Worm (Caenorhabditis elegans): Measurements from ENCODE around the gene M163.21.

Gene M163.21

ce11 chrX:14508823-14509259 lies 42.2 kb downstream of the M163.21 start (continued):
- TF ChIP-seq nhr-48 (tag; optimal IDR thresholded peaks at IDR 0.05): peak; percentile 39
- TF ChIP-seq dmd-6 (GFP tag; IDR thresholded peaks at IDR 0.05): peak; percentile 74
- TF ChIP-seq egl-27 (tag; optimal IDR thresholded peaks at IDR 0.05): no peak
- no peak for TF ChIP-seq lin-13 (GFP tag; optimal IDR thresholded peaks at IDR 0.05)
- TF ChIP-seq Y105C5A.15 (GFP tag; IDR thresholded peaks at IDR 0.05): no peak
- TF ChIP-seq hlh-30 (tag; optimal IDR thresholded peaks at IDR 0.05; ENCODE audit: insufficient read depth): peak; percentile 69
- TF ChIP-seq ceh-28 (tag; optimal IDR thresholded peaks at IDR 0.05): no peak
- TF ChIP-seq nhr-28 (tag; optimal IDR thresholded peaks at IDR 0.05): peak; percentile 89
- TF ChIP-seq snpc-1.2 (GFP tag; IDR thresholded peaks at IDR 0.05): no peak
- no peak for TF ChIP-seq php-3 (GFP tag; IDR thresholded peaks at IDR 0.05)
- TF ChIP-seq lin-39 (tag; optimal IDR thresholded peaks at IDR 0.05): no peak
- TF ChIP-seq ama-1 (optimal IDR thresholded peaks at IDR 0.05): no peak
- peak; percentile 70 for TF ChIP-seq mxl-3 (GFP tag; optimal IDR thresholded peaks at IDR 0.05)
- no peak for TF ChIP-seq zip-11 (GFP tag; IDR thresholded peaks at IDR 0.05)
- TF ChIP-seq hmg-1.1 (GFP tag; IDR thresholded peaks at IDR 0.05): no peak
- TF ChIP-seq daf-8 (GFP tag; IDR thresholded peaks at IDR 0.05): no peak
- TF ChIP-seq egl-43 (GFP tag; IDR thresholded peaks at IDR 0.05): no peak
- TF ChIP-seq mdt-29 (GFP tag; IDR thresholded peaks at IDR 0.05): no peak
- no peak for TF ChIP-seq set-16 (GFP tag; IDR thresholded peaks at IDR 0.05)
- no peak for TF ChIP-seq mxl-2 (GFP tag; conservative IDR thresholded peaks at IDR 0.05)
- TF ChIP-seq ZK546.5 (tag; optimal IDR thresholded peaks at IDR 0.05): no peak
- TF ChIP-seq dpl-1 (GFP tag; optimal IDR thresholded peaks at IDR 0.05): peak; percentile 20
- no peak for TF ChIP-seq nhr-42 (GFP tag; IDR thresholded peaks at IDR 0.05)
- peak; percentile 86 for TF ChIP-seq hlh-11 (tag; optimal IDR thresholded peaks at IDR 0.05)
- TF ChIP-seq nhr-11 (tag; optimal IDR thresholded peaks at IDR 0.05): peak; percentile 83
- TF ChIP-seq duxl-1 (tag; optimal IDR thresholded peaks at IDR 0.05; ENCODE audit: poor library complexity): no peak
- TF ChIP-seq dve-1 (tag; optimal IDR thresholded peaks at IDR 0.05; ENCODE audit: insufficient read depth): peak; percentile 45
- no peak for TF ChIP-seq lim-7 (GFP tag; IDR thresholded peaks at IDR 0.05)
- TF ChIP-seq F26F4.8 (GFP tag; conservative IDR thresholded peaks at IDR 0.05): no peak
- TF ChIP-seq aha-1 (tag): no peak
- TF ChIP-seq aly-2 (tag; optimal IDR thresholded peaks at IDR 0.05): no peak
- no peak for TF ChIP-seq zag-1 (tag; optimal IDR thresholded peaks at IDR 0.05)
- peak in 1 of 2 experiments; percentile 43 for TF ChIP-seq lsy-2 (tag; optimal IDR thresholded peaks at IDR 0.05)

- TF ChIP-seq F44E2.7 (GFP tag; IDR thresholded peaks at IDR 0.05): no peak
- peak; percentile 93 for TF ChIP-seq zip-2 (tag; optimal IDR thresholded peaks at IDR 0.05)
Measured at ce11 chrX:14510358-14510757, 43.7 kb downstream of the M163.21 start.

- no peak for TF ChIP-seq rbr-2 (tag; optimal IDR thresholded peaks at IDR 0.05)
- TF ChIP-seq daf-16 (GFP tag; optimal IDR thresholded peaks at IDR 0.05): no peak
- TF ChIP-seq daf-16 (tag; optimal IDR thresholded peaks at IDR 0.05): peak; percentile 17
- TF ChIP-seq Y5F2A.4 (GFP tag; optimal IDR thresholded peaks at IDR 0.05): no peak
- peak in 1 of 2 experiments; percentile 9 for TF ChIP-seq unc-62 (GFP tag; optimal IDR thresholded peaks at IDR 0.05 in 1 of 2)
- TF ChIP-seq unc-62 (tag; optimal IDR thresholded peaks at IDR 0.05): no peak
- TF ChIP-seq hlh-30 (tag; optimal IDR thresholded peaks at IDR 0.05; ENCODE audit: insufficient read depth): no peak
- TF ChIP-seq spr-1 (tag; optimal IDR thresholded peaks at IDR 0.05): no peak
- no peak for TF ChIP-seq nhr-25 (tag; optimal IDR thresholded peaks at IDR 0.05; ENCODE audit: borderline replicate concordance, insufficient read depth)
Measured at ce11 chrX:14512817-14513216, 46.2 kb downstream of the M163.21 start, which contains the start of gene fbxa-141. Gene fbxa-141 (minus strand): TSS chrX:14512917.
